Fruit fly (Drosophila melanogaster): ENCODE measurements around the gene Arp5.

Gene Arp5

DNA sequence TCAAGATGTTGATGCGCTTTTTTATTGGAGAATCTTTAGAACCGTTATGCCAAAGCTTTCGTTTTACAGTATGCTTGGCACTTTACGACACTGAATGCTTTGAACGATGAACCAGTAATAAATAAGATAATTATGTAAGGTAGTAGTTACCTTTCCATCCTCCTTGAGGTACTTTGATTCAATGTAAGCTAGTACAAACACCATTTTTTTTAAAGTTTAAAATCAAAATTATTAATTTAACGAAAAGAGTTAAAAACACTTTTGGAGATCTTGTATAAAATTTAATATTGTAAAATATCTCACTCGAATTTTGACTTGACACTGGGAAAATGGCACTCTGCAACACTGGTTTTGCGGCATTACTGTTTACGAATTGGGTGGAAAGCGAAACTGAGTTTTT, at the start of gene Arp5, which contains the start of gene CG7208 (continued):
- TF ChIP-seq Mrtf (GFP tag; IDR thresholded peaks at IDR 0.05) (no peak), chif (GFP tag; optimal IDR thresholded peaks at IDR 0.05) (peak; percentile 40 to 61), CG3065 (GFP tag; optimal IDR thresholded peaks at IDR 0.05) (no peak), row (GFP tag; IDR thresholded peaks at IDR 0.05) (peak; percentile 84), Oli (tag; optimal IDR thresholded peaks at IDR 0.05) (no peak), Side (GFP tag; optimal IDR thresholded peaks at IDR 0.05) (peak; percentile 38), CG4707 (GFP tag; optimal IDR thresholded peaks at IDR 0.05) (no peak), ash1 (GFP tag; optimal IDR thresholded peaks at IDR 0.05) (no peak), unc-4 (GFP tag; IDR thresholded peaks at IDR 0.05; ENCODE audit: partially characterized antibody) (no peak), Doc2 (GFP tag; IDR thresholded peaks at IDR 0.05) (no peak), insv (GFP tag; optimal IDR thresholded peaks at IDR 0.05) (peak in 1 of 2 experiments; percentile 20), Gug (GFP tag; IDR thresholded peaks at IDR 0.05) (peak; percentile 50; the same call in 2 of the 4 replicates), Sox102F (GFP tag; optimal IDR thresholded peaks at IDR 0.05) (no peak), CG18011 (GFP tag; optimal IDR thresholded peaks at IDR 0.05) (peak; percentile 54), Aef1 (GFP tag; IDR thresholded peaks at IDR 0.05) (peak; percentile 44), CG9215 (GFP tag; IDR thresholded peaks at IDR 0.05) (peak; percentile 69), CG8281 (tag; optimal IDR thresholded peaks at IDR 0.05) (no peak), CG30020 (tag; optimal IDR thresholded peaks at IDR 0.05) (no peak), ken (GFP tag; IDR thresholded peaks at IDR 0.05) (peak; percentile 63; the same call in 1 of the 3 replicates), NK7.1 (GFP tag; optimal IDR thresholded peaks at IDR 0.05) (no peak), Mad (GFP tag; optimal IDR thresholded peaks at IDR 0.05) (peak; percentile 53), sr (GFP tag; IDR thresholded peaks at IDR 0.05) (no peak), bcd (GFP tag; optimal IDR thresholded peaks at IDR 0.05) (peak; percentile 74), pho (GFP tag; optimal IDR thresholded peaks at IDR 0.05) (peak; percentile 80), sim (GFP tag; IDR thresholded peaks at IDR 0.05) (no peak), Camta (GFP tag; optimal IDR thresholded peaks at IDR 0.05) (peak; percentile 70), CG3407 (GFP tag; optimal IDR thresholded peaks at IDR 0.05) (peak; percentile 30), CG15011 (GFP tag; optimal IDR thresholded peaks at IDR 0.05) (no peak), CG12391 (tag; optimal IDR thresholded peaks at IDR 0.05) (peak; percentile 82), Dip2 (GFP tag; IDR thresholded peaks at IDR 0.05) (no peak), CG34224 (GFP tag; IDR thresholded peaks at IDR 0.05; ENCODE audit: partially characterized antibody) (no peak; the same call in 2 of the 3 replicates), CG43689 (GFP tag; IDR thresholded peaks at IDR 0.05) (no peak), Dref (GFP tag; IDR thresholded peaks at IDR 0.05) (no peak), kah (GFP tag; optimal IDR thresholded peaks at IDR 0.05) (no peak), eyg (GFP tag; optimal IDR thresholded peaks at IDR 0.05) (no peak), CG1529 (GFP tag; optimal IDR thresholded peaks at IDR 0.05) (peak; percentile 47), pita (GFP tag; optimal IDR thresholded peaks at IDR 0.05) (no peak), BtbVII (GFP tag; optimal IDR thresholded peaks at IDR 0.05) (no peak), Drgx (GFP tag; IDR thresholded peaks at IDR 0.05) (0 out of 2 replicates have a peak, but pooled peaks have one; percentile 49), pfk (GFP tag; optimal IDR thresholded peaks at IDR 0.05) (no peak), CG14050 (GFP tag; IDR thresholded peaks at IDR 0.05) (0 out of 3 replicates have a peak, but pooled peaks have one; percentile 13), CG6654 (GFP tag; optimal IDR thresholded peaks at IDR 0.05) (no peak), dpn (GFP tag; optimal IDR thresholded peaks at IDR 0.05) (peak; percentile 72 to 85), CG14441 (GFP tag; IDR thresholded peaks at IDR 0.05) (peak; percentile 45; the same call in 1 of the 2 replicates), CG31388 (GFP tag; optimal IDR thresholded peaks at IDR 0.05) (peak; percentile 29), NC2β (GFP tag; optimal IDR thresholded peaks at IDR 0.05) (peak; percentile 1), Lhr (GFP tag; optimal IDR thresholded peaks at IDR 0.05) (peak; percentile 55), CG18764 (GFP tag; optimal IDR thresholded peaks at IDR 0.05) (peak; percentile 52), CG6254 (GFP tag; optimal IDR thresholded peaks at IDR 0.05) (peak; percentile 16), CG6683 (GFP tag; optimal IDR thresholded peaks at IDR 0.05) (peak; percentile 39), Max (GFP tag; optimal IDR thresholded peaks at IDR 0.05) (peak; percentile 78)
